Worm (Caenorhabditis elegans): ENCODE results near the gene F40A3.4.

DNA sequence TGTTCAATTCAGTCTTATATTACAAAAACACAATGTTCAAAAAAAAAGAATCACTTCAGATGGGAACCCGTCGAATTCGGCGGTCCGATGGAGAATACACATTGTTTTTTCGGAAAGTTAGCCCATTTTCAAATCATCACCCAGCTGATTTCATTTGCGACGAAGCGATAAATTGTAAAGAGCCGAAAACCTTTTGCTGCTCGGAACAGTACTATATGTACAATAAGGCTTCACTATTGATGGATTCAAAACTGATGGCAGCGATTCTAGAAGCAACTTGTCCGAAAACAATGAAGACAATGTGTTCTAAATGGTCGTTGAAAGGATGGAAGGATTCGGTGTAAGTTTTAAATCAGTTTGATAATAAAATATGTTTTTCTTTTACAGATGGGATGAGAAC, 17.6 kb upstream of the F40A3.4 start, which contains the start of gene C37C3.1:
- TF ChIP-seq egl-27 (tag; optimal IDR thresholded peaks at IDR 0.05) (no peak), unc-62 (GFP tag; optimal IDR thresholded peaks at IDR 0.05) (no peak), lin-35 (GFP tag; optimal IDR thresholded peaks at IDR 0.05) (no peak), fos-1 (tag; optimal IDR thresholded peaks at IDR 0.05) (no peak), unc-86 (tag; optimal IDR thresholded peaks at IDR 0.05) (no peak), elt-3 (tag; optimal IDR thresholded peaks at IDR 0.05) (no peak), lsy-2 (tag; optimal IDR thresholded peaks at IDR 0.05) (peak in 1 of 2 experiments; percentile 26), elt-2 (tag; optimal IDR thresholded peaks at IDR 0.05) (no peak), ceh-82 (tag; optimal IDR thresholded peaks at IDR 0.05) (no peak), ces-1 (GFP tag; optimal IDR thresholded peaks at IDR 0.05) (no peak), tbx-2 (tag; optimal IDR thresholded peaks at IDR 0.05) (no peak), efl-1 (optimal IDR thresholded peaks at IDR 0.05) (peak in 1 of 2 experiments; percentile 13), efl-1 (GFP tag; optimal IDR thresholded peaks at IDR 0.05 in 1 of 2) (no peak), F16B12.6 (tag; optimal IDR thresholded peaks at IDR 0.05) (no peak), aly-2 (tag; optimal IDR thresholded peaks at IDR 0.05) (no peak)
